Worm (Caenorhabditis elegans) whole organism, mixed stage, embryonic: ENCODE results near the gene C35D10.3.

ENCODE experiments used
- M03D4.4 ChIP-seq: sonication (generic microtip); optimal IDR thresholded peaks from 2 replicates; lab custom pipeline; 2017; ENCODE audit warnings: mild to moderate bottlenecking, missing genetic modification characterization, missing compliant biosample characterization
- bed-3 ChIP-seq: fragments of 200-800 bp; sonication (Bioruptor generic); optimal IDR thresholded peaks from 3 replicates; lab custom pipeline; 2018; ENCODE audit warnings: mild to moderate bottlenecking, missing genetic modification characterization, moderate library complexity, missing compliant biosample characterization
- blmp-1 ChIP-seq: fragments of 150-350 bp; optimal IDR thresholded peaks from 2 replicates; lab custom pipeline; 2014; ENCODE audit warnings: missing biosample characterization, missing genetic modification characterization
- ceh-39 ChIP-seq: fragments of 150-350 bp; optimal IDR thresholded peaks from 2 replicates; lab custom pipeline; 2014; ENCODE audit warnings: missing biosample characterization, missing genetic modification characterization
- ceh-43 ChIP-seq: fragments of 200-800 bp; sonication (Bioruptor generic); optimal IDR thresholded peaks from 2 replicates; lab custom pipeline; 2018; ENCODE audit warnings: mild to moderate bottlenecking, missing genetic modification characterization, moderate library complexity, missing compliant biosample characterization
- cnd-1 ChIP-seq: fragments of 200-800 bp; sonication (Bioruptor generic); optimal IDR thresholded peaks from 2 replicates; lab custom pipeline; 2018; ENCODE audit warnings: mild to moderate bottlenecking, missing genetic modification characterization, missing compliant biosample characterization
- drap-1 ChIP-seq: fragments of 200-800 bp; sonication (Bioruptor generic); optimal IDR thresholded peaks from 3 replicates; lab custom pipeline; 2018; ENCODE audit warnings: mild to moderate bottlenecking, missing genetic modification characterization, missing compliant biosample characterization
- elt-1 ChIP-seq: sonication (generic microtip); optimal IDR thresholded peaks from 2 replicates; lab custom pipeline; 2017; ENCODE audit warnings: missing genetic modification characterization, mild to moderate bottlenecking, missing compliant biosample characterization, antibody characterized with exemption, moderate library complexity, borderline replicate concordance; ENCODE audit not compliant: insufficient read depth
- elt-3 ChIP-seq: fragments of 150-350 bp; optimal IDR thresholded peaks from 2 replicates; lab custom pipeline; 2014; ENCODE audit warnings: missing biosample characterization, missing genetic modification characterization
- flh-1 ChIP-seq: fragments of 200-800 bp; sonication (Bioruptor generic); optimal IDR thresholded peaks from 2 replicates; lab custom pipeline; 2018; ENCODE audit warnings: mild to moderate bottlenecking, missing genetic modification characterization, moderate library complexity, missing compliant biosample characterization
- ham-2 ChIP-seq: fragments of 200-800 bp; sonication (Bioruptor generic); optimal IDR thresholded peaks from 2 replicates; lab custom pipeline; 2018; ENCODE audit warnings: mild to moderate bottlenecking, missing genetic modification characterization, missing compliant biosample characterization
- hlh-1 ChIP-seq: fragments of 150-350 bp; optimal IDR thresholded peaks from 2 replicates; lab custom pipeline; 2014; ENCODE audit warnings: missing biosample characterization, missing genetic modification reagents, missing genetic modification characterization
- lin-13 ChIP-seq: fragments of 150-350 bp; optimal IDR thresholded peaks from 2 replicates; lab custom pipeline; 2014; ENCODE audit warnings: missing biosample characterization, missing genetic modification characterization
- lin-32 ChIP-seq: fragments of 200-800 bp; sonication (Bioruptor generic); optimal IDR thresholded peaks from 2 replicates; lab custom pipeline; 2018; ENCODE audit warnings: mild to moderate bottlenecking, missing genetic modification characterization, missing compliant biosample characterization
- lsy-2 ChIP-seq: fragments of 150-350 bp; optimal IDR thresholded peaks from 2 replicates; lab custom pipeline; 2014; ENCODE audit warnings: missing biosample characterization, missing genetic modification characterization
- mab-5 ChIP-seq: fragments of 150-350 bp; optimal IDR thresholded peaks from 2 replicates; lab custom pipeline; 2014; ENCODE audit warnings: missing biosample characterization, missing genetic modification characterization
- mep-1 ChIP-seq: fragments of 150-350 bp; optimal IDR thresholded peaks from 2 replicates; lab custom pipeline; 2017; ENCODE audit warnings: missing biosample characterization, missing genetic modification reagents, missing genetic modification characterization, inconsistent platforms
- mls-2 ChIP-seq: sonication (generic microtip); optimal IDR thresholded peaks from 2 replicates; lab custom pipeline; 2016; ENCODE audit warnings: mild to moderate bottlenecking, missing genetic modification characterization, moderate library complexity, missing compliant biosample characterization
- nhr-12 ChIP-seq: fragments of 150-350 bp; optimal IDR thresholded peaks from 2 replicates; lab custom pipeline; 2014; ENCODE audit warnings: missing biosample characterization, missing genetic modification characterization
- nhr-2 ChIP-seq: fragments of 150-350 bp; optimal IDR thresholded peaks from 2 replicates; lab custom pipeline; 2014; ENCODE audit warnings: missing biosample characterization, missing genetic modification characterization
- nhr-28 ChIP-seq: fragments of 150-350 bp; optimal IDR thresholded peaks from 2 replicates; lab custom pipeline; 2014; ENCODE audit warnings: missing biosample characterization, missing genetic modification characterization
- nhr-76 ChIP-seq: sonication (generic microtip); optimal IDR thresholded peaks from 2 replicates; lab custom pipeline; 2017; ENCODE audit warnings: missing biosample characterization, missing genetic modification characterization
- pha-4 ChIP-seq: fragments of 150-350 bp; optimal IDR thresholded peaks from 2 replicates; lab custom pipeline; 2018; ENCODE audit warnings: missing biosample characterization, missing genetic modification reagents, missing genetic modification characterization
- snpc-4 ChIP-seq: fragments of 150-350 bp; optimal IDR thresholded peaks from 2 replicates; lab custom pipeline; 2014; ENCODE audit warnings: missing biosample characterization, missing genetic modification characterization
- sptf-1 ChIP-seq: sonication (generic microtip); optimal IDR thresholded peaks from 2 replicates; lab custom pipeline; 2017; ENCODE audit warnings: mild to moderate bottlenecking, missing genetic modification characterization, moderate library complexity, missing compliant biosample characterization
- tbx-8 ChIP-seq: fragments of 200-800 bp; sonication (Bioruptor generic); optimal IDR thresholded peaks from 2 replicates; lab custom pipeline; 2018; ENCODE audit warnings: mild to moderate bottlenecking, missing genetic modification characterization, moderate library complexity, missing compliant biosample characterization
- unc-39 ChIP-seq: fragments of 150-350 bp; optimal IDR thresholded peaks from 2 replicates; lab custom pipeline; 2014; ENCODE audit warnings: missing biosample characterization, missing genetic modification characterization
- zip-8 ChIP-seq: fragments of 150-350 bp; optimal IDR thresholded peaks from 2 replicates; lab custom pipeline; 2014; ENCODE audit warnings: missing biosample characterization, missing genetic modification characterization
- ztf-11 ChIP-seq: fragments of 150-350 bp; optimal IDR thresholded peaks from 2 replicates; lab custom pipeline; 2014; ENCODE audit warnings: missing biosample characterization, missing genetic modification characterization

The C35D10.3 gene

DNA sequence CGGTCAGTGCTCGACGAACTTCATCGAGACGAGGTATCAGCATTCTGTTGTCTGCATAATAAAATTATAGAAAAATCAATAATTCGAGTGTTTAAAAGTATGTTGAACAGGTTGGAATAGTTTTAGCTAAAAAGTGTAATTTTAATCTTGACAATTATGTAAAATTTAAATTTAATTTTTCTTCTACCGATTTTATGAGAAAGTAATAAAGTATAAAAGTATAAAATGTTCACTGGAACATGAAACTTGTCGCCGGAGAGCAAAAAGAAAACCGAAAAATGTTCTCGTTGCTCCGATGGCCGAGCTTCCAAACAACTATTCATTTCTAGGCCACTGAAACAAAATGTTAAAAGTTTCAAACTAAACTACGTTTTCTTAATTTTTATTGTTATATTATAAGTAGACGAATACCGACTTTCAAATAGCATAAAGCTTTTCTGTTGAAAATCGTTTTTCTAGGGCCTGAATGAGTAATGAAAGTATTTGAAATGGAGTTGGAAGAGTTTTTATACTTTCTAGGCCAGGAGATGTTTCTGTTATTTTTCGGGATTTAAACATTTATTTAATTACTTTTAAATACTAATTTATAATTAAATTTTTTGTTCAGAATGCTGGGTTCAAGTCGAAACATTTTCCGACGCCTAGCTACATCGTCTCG lies 6.8 kb upstream of the C35D10.3 start, which contains the start of the genes C35D10.10 and C35D10.5:
Gene C35D10.10, minus strand, starts transcription at position 51 of the 658 bp plus-strand sequence.
Gene C35D10.5, plus strand, starts transcription at position 608 of the 658 bp plus-strand sequence.
- no peak for TF ChIP-seq elt-1 (tag; lab: Kevin White, UChicago)
- TF ChIP-seq lsy-2, result no peak
- no peak for TF ChIP-seq M03D4.4
- no peak for TF ChIP-seq ceh-39 (tag; lab: Kevin White, UChicago)
- no peak for TF ChIP-seq cnd-1 (tag; lab: Kevin White, UChicago)

DNA sequence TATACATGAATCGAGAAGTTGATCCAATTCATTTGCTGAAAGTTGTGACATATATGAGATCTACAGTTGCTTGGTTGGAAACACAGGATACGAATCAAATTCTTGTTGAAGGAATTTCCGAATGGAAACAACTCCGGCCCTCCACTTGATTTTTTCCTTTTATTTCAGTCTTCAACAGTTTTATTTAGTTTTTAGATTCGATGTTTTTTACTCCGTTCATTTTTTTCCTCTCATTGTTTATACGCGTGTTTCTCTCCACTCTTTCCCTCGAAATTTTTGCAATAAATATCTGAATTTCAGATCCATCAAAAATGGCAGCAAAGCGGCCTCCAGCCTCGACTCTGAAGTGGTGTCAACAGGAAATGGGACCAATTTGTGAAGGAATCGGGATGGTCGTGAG lies 5.6 kb upstream of the C35D10.3 start, which contains the start of gene coq-8:
Gene coq-8, plus strand, starts transcription at position 301 of the 400 bp plus-strand sequence.
- no peak for TF ChIP-seq tbx-8 (GFP tag; lab: Kevin White, UChicago)
- no peak for TF ChIP-seq mep-1 (tag; lab: Kevin White, UChicago)
- TF ChIP-seq drap-1 (GFP tag; lab: Kevin White, UChicago), result no peak
- no peak for TF ChIP-seq mab-5 (tag; lab: Kevin White, UChicago)

DNA sequence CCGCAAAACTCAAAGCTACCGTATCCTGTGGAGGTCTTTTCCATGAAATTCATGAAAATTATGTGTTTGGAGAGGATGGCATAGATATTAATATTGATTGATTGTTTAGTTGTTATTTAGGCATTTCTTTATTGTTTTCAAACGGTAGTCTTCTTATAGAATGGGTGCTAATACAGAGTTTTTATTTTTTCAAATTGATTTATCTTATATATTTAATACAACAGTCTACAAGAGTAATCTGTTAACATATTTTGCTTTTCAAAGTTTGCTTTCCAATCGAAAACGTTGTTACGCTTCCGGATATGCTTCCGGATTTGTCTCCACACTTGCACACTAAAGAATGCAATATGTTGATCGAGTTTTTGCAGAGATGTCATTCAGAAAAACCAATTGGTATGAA lies 2.0 kb upstream of the C35D10.3 start, which contains the start of gene C35D10.17:
Gene C35D10.17, plus strand, starts transcription at position 301 of the 400 bp plus-strand sequence.
- TF ChIP-seq mls-2 (tag; lab: Kevin White, UChicago) (no peak), nhr-76 (no peak), zip-8 (tag; lab: Kevin White, UChicago) (no peak), lin-32 (no peak), mep-1 (tag; lab: Kevin White, UChicago) (no peak), lin-13 (tag; lab: Kevin White, UChicago) (no peak), tbx-8 (GFP tag; lab: Kevin White, UChicago) (no peak), M03D4.4 (no peak), nhr-28 (tag; lab: Kevin White, UChicago) (no peak), flh-1 (GFP tag; lab: Kevin White, UChicago) (no peak), cnd-1 (tag; lab: Kevin White, UChicago) (no peak), elt-3 (no peak), mab-5 (tag; lab: Kevin White, UChicago) (no peak), bed-3 (GFP tag; lab: Kevin White, UChicago) (no peak), unc-39 (no peak)

DNA sequence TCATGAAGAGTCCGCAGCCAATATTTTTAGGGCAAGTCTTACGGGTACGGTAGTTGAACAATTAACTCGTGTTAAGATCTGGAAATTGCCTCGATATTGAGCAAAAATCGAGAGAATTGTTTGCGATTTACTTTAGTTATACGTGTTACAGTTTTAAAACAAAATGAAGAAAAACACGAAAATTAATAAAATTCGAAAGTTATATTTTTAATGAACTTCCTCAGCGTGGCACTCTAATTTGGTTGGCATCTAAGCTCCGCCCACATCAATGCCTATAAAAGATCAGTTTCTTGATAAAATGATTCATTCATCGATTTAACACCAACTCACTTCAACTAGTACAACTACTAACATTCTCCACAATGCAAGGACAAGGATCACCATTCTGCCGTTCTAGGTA lies 1.8 kb downstream of the C35D10.3 start, which contains the start of gene gipc-1:
Gene gipc-1, plus strand, starts transcription at position 301 of the 400 bp plus-strand sequence.
- TF ChIP-seq nhr-76 (no peak), pha-4 (tag; lab: Kevin White, UChicago) (no peak)

DNA sequence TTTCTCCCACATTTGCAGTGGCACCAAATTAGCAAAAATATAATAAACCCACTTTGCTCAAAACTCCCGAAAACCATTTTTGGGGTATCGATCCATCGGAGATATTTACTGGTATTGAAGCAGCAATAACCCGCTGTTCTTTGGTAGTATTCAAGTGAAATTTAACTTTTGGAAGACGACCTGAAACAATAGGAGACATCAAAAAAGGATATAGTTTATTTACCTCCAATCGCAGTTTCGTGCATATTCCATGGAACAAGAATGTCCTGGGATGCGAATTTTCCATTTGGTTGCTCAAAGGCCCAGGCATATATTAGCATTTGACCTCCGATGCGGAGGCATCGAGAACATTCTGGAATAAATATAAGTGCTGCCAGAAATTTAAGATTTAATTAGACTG lies 4.7 kb downstream of the C35D10.3 start:
- TF ChIP-seq blmp-1 (no peak), drap-1 (GFP tag; lab: Kevin White, UChicago) (no peak), tbx-8 (GFP tag; lab: Kevin White, UChicago) (no peak), ham-2 (no peak), bed-3 (GFP tag; lab: Kevin White, UChicago) (no peak), unc-39 (no peak), hlh-1 (no peak), ceh-43 (GFP tag; lab: Kevin White, UChicago) (no peak), elt-3 (no peak), sptf-1 (tag; lab: Kevin White, UChicago) (no peak), cnd-1 (tag; lab: Kevin White, UChicago) (no peak), nhr-12 (no peak), elt-1 (tag; lab: Kevin White, UChicago) (no peak), nhr-76 (no peak), ztf-11 (no peak), lin-32 (no peak), nhr-2 (tag; lab: Kevin White, UChicago) (no peak), nhr-28 (tag; lab: Kevin White, UChicago) (no peak), lin-13 (tag; lab: Kevin White, UChicago) (no peak), snpc-4 (tag; lab: Kevin White, UChicago) (no peak)

DNA sequence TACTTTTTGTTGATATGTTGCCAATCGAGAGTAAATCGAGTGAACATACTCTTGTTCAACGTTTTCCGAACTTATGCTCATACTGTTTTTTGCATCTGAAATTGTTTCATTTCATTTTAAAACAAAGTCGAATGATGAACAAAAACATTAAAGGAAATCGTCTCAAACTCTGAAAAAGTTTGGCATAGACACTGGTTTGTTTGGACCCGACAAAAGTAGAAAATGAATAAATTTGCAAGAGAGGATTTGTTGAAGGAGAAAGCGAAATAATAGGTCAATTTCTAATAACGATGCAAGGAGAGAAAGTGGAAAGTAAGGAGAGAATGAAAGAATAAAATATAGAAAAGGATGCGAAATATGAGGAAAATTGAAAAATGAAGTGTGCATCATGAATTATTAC lies 6.0 kb downstream of the C35D10.3 start, which contains the start of gene C35D10.12:
Gene C35D10.12, minus strand, starts transcription at position 101 of the 400 bp plus-strand sequence.
- no peak for TF ChIP-seq elt-3
